Worm (Caenorhabditis elegans) whole organism, L4 larva: ENCODE results near the gene R11G1.2.
A peak's percentile ranks its signal among the peaks of the same experiment; 100 is the strongest.

Experiments used
- D1046.2 ChIP-seq: fragments of 200-800 bp; sonication (Bioruptor generic); IDR thresholded peaks from 2 replicates; pipeline ENCODE4 v1.3.6; 2022; ENCODE audit warnings: missing genetic modification characterization, missing compliant biosample characterization
- F10B5.3 ChIP-seq: sonication (generic microtip); optimal IDR thresholded peaks from 2 replicates; lab custom pipeline; 2016; ENCODE audit warnings: mild to moderate bottlenecking, missing genetic modification characterization, missing compliant biosample characterization
- F37D6.2 ChIP-seq: sonication (generic microtip); optimal IDR thresholded peaks from 2 replicates; lab custom pipeline; 2016; ENCODE audit warnings: mild to moderate bottlenecking, missing genetic modification characterization, missing compliant biosample characterization
- F49E8.2 ChIP-seq: sonication (generic microtip); optimal IDR thresholded peaks from 2 replicates; lab custom pipeline; 2016; ENCODE audit warnings: missing compliant biosample characterization, mild to moderate bottlenecking, missing genetic modification characterization, borderline replicate concordance
- T26A8.4 ChIP-seq: fragments of 200-800 bp; sonication (Bioruptor generic); IDR thresholded peaks from 2 replicates; pipeline ENCODE4 v1.3.6; 2022; ENCODE audit warnings: missing genetic modification characterization, missing compliant biosample characterization
- Y105C5A.15 ChIP-seq: fragments of 200-800 bp; sonication (Bioruptor generic); IDR thresholded peaks from 2 replicates; pipeline ENCODE4 v1.3.6; 2022; ENCODE audit warnings: missing genetic modification characterization, missing compliant biosample characterization
- Y48G9A.11 ChIP-seq: fragments of 200-800 bp; sonication (Bioruptor generic); IDR thresholded peaks from 2 replicates; pipeline ENCODE4 v1.3.6; 2022; ENCODE audit warnings: missing genetic modification reagents, missing genetic modification characterization, missing compliant biosample characterization
- Y5F2A.4 ChIP-seq: fragments of 200-800 bp; sonication (Bioruptor generic); optimal IDR thresholded peaks from 2 replicates; lab custom pipeline; 2018; ENCODE audit warnings: mild to moderate bottlenecking, missing genetic modification characterization, missing compliant biosample characterization
- ZK546.5 ChIP-seq, 2 experiments: sonication (generic microtip); optimal IDR thresholded peaks; 2 replicates each; lab custom pipeline; 2017; ENCODE audit warnings: missing biosample characterization in 2 of 2, missing genetic modification characterization in 2 of 2
- attf-4 ChIP-seq: sonication (generic microtip); optimal IDR thresholded peaks from 3 replicates; lab custom pipeline; 2017; ENCODE audit warnings: missing biosample characterization, missing genetic modification characterization
- ceh-20 ChIP-seq: fragments of 200-800 bp; sonication (Bioruptor generic); IDR thresholded peaks from 2 replicates; pipeline ENCODE4 v1.3.6; 2022; ENCODE audit warnings: missing genetic modification reagents, missing genetic modification characterization, missing compliant biosample characterization
- ceh-28 ChIP-seq: fragments of 150-350 bp; optimal IDR thresholded peaks from 2 replicates; lab custom pipeline; 2014; ENCODE audit warnings: missing biosample characterization, missing genetic modification reagents, missing genetic modification characterization
- ceh-32 ChIP-seq: sonication (generic microtip); optimal IDR thresholded peaks from 2 replicates; lab custom pipeline; 2016; ENCODE audit warnings: mild to moderate bottlenecking, missing genetic modification characterization, missing compliant biosample characterization; ENCODE audit not compliant: poor library complexity
- daf-12 ChIP-seq: fragments of 150-350 bp; optimal IDR thresholded peaks from 2 replicates; lab custom pipeline; 2014; ENCODE audit warnings: missing biosample characterization, missing genetic modification reagents, missing genetic modification characterization
- daf-16 ChIP-seq, 3 experiments: sonication (generic microtip); optimal IDR thresholded peaks; 2 replicates each; lab custom pipeline; 2016 to 2017; ENCODE audit warnings: missing genetic modification characterization in 3 of 3, missing genetic modification reagents in 3 of 3, mild to moderate bottlenecking in 2 of 3, missing compliant biosample characterization in 2 of 3, missing biosample characterization in 1 of 3, moderate library complexity in 1 of 3
- dmd-8 ChIP-seq: fragments of 200-800 bp; sonication (Bioruptor generic); IDR thresholded peaks from 2 replicates; pipeline ENCODE4 v1.3.6; 2022; ENCODE audit warnings: missing genetic modification characterization, missing compliant biosample characterization
- dmd-9 ChIP-seq: fragments of 200-800 bp; sonication (Bioruptor generic); IDR thresholded peaks from 2 replicates; pipeline ENCODE4 v1.3.6; 2022; ENCODE audit warnings: missing genetic modification reagents, missing genetic modification characterization, missing compliant biosample characterization
- duxl-1 ChIP-seq: sonication (generic microtip); optimal IDR thresholded peaks from 2 replicates; lab custom pipeline; 2016; ENCODE audit warnings: mild to moderate bottlenecking, missing genetic modification characterization, moderate library complexity, missing compliant biosample characterization; ENCODE audit not compliant: poor library complexity
- dve-1 ChIP-seq: sonication (generic microtip); optimal IDR thresholded peaks from 2 replicates; lab custom pipeline; 2017; ENCODE audit warnings: antibody characterized with exemption, mild to moderate bottlenecking, missing genetic modification characterization, missing compliant biosample characterization; ENCODE audit not compliant: insufficient read depth
- egl-27 ChIP-seq: sonication (generic microtip); optimal IDR thresholded peaks from 3 replicates; lab custom pipeline; 2017; ENCODE audit warnings: missing biosample characterization, missing genetic modification reagents, missing genetic modification characterization
- gei-8 ChIP-seq: fragments of 200-800 bp; sonication (Bioruptor generic); optimal IDR thresholded peaks from 2 replicates; lab custom pipeline; 2018; ENCODE audit warnings: mild to moderate bottlenecking, missing genetic modification characterization, missing compliant biosample characterization
- jun-1 ChIP-seq: fragments of 150-350 bp; optimal IDR thresholded peaks from 2 replicates; lab custom pipeline; 2014; ENCODE audit warnings: missing biosample characterization, missing genetic modification reagents, missing genetic modification characterization
- lim-7 ChIP-seq: fragments of 200-800 bp; sonication (Bioruptor generic); IDR thresholded peaks from 2 replicates; pipeline ENCODE4 v1.3.6; 2022; ENCODE audit warnings: missing genetic modification characterization, missing compliant biosample characterization
- lin-29 ChIP-seq: fragments of 200-800 bp; sonication (Bioruptor generic); IDR thresholded peaks from 2 replicates; pipeline ENCODE4 v1.3.6; 2022; ENCODE audit warnings: missing genetic modification reagents, missing genetic modification characterization, missing compliant biosample characterization
- lin-38 ChIP-seq: fragments of 200-800 bp; sonication (Bioruptor generic); IDR thresholded peaks from 2 replicates; pipeline ENCODE4 v1.3.6; 2022; ENCODE audit warnings: missing genetic modification reagents, missing genetic modification characterization, missing compliant biosample characterization
- lin-39 ChIP-seq: fragments of 150-350 bp; optimal IDR thresholded peaks from 2 replicates; lab custom pipeline; 2014; ENCODE audit warnings: missing biosample characterization, missing genetic modification reagents, missing genetic modification characterization
- madf-5 ChIP-seq, 2 experiments: fragments of 200-800 bp; sonication (Bioruptor generic); IDR thresholded peaks; 2 replicates each; pipeline ENCODE4 v1.3.6; 2022; ENCODE audit warnings: missing compliant biosample characterization in 2 of 2, missing genetic modification characterization in 2 of 2
- mep-1 ChIP-seq: fragments of 150-350 bp; sonication (generic microtip); optimal IDR thresholded peaks from 3 replicates; lab custom pipeline; 2014; ENCODE audit warnings: missing biosample characterization, missing genetic modification characterization
- mxl-2 ChIP-seq: fragments of 200-800 bp; sonication (Bioruptor generic); conservative IDR thresholded peaks from 2 replicates; pipeline ENCODE4 v1.3.6; 2022; ENCODE audit warnings: missing genetic modification reagents, missing genetic modification characterization, missing compliant biosample characterization
- nhr-41 ChIP-seq: fragments of 200-800 bp; sonication (Bioruptor generic); IDR thresholded peaks from 2 replicates; pipeline ENCODE4 v1.3.6; 2022; ENCODE audit warnings: missing genetic modification reagents, missing genetic modification characterization, missing compliant biosample characterization
- nhr-42 ChIP-seq: fragments of 200-800 bp; sonication (Bioruptor generic); IDR thresholded peaks from 2 replicates; pipeline ENCODE4 v1.3.6; 2022; ENCODE audit warnings: missing genetic modification characterization, missing compliant biosample characterization
- nhr-48 ChIP-seq: sonication (generic microtip); optimal IDR thresholded peaks from 2 replicates; lab custom pipeline; 2016; ENCODE audit warnings: mild to moderate bottlenecking, missing genetic modification characterization, missing compliant biosample characterization
- nhr-6 ChIP-seq: fragments of 150-350 bp; optimal IDR thresholded peaks from 2 replicates; lab custom pipeline; 2014; ENCODE audit warnings: missing biosample characterization, missing genetic modification characterization
- nhr-76 ChIP-seq: fragments of 150-350 bp; optimal IDR thresholded peaks from 2 replicates; lab custom pipeline; 2014; ENCODE audit warnings: missing biosample characterization, missing genetic modification characterization
- nhr-77 ChIP-seq: fragments of 150-350 bp; optimal IDR thresholded peaks from 2 replicates; lab custom pipeline; 2014; ENCODE audit warnings: missing biosample characterization, missing genetic modification characterization
- php-3 ChIP-seq: fragments of 200-800 bp; sonication (Bioruptor generic); IDR thresholded peaks from 2 replicates; pipeline ENCODE4 v1.3.6; 2022; ENCODE audit warnings: missing genetic modification reagents, missing genetic modification characterization, missing compliant biosample characterization
- pqm-1 ChIP-seq: sonication (generic microtip); optimal IDR thresholded peaks from 2 replicates; lab custom pipeline; 2017; ENCODE audit warnings: missing biosample characterization, missing genetic modification characterization
- rbr-2 ChIP-seq: sonication (generic microtip); optimal IDR thresholded peaks from 2 replicates; lab custom pipeline; 2016; ENCODE audit warnings: missing genotype, missing genetic modification characterization, missing compliant biosample characterization
- saeg-2 ChIP-seq: fragments of 200-800 bp; sonication (Bioruptor generic); IDR thresholded peaks from 2 replicates; pipeline ENCODE4 v1.3.6; 2022; ENCODE audit warnings: missing genetic modification reagents, missing genetic modification characterization, missing compliant biosample characterization
- sdz-12 ChIP-seq: fragments of 200-800 bp; sonication (Bioruptor generic); optimal IDR thresholded peaks from 2 replicates; lab custom pipeline; 2018; ENCODE audit warnings: mild to moderate bottlenecking, missing genetic modification characterization, missing compliant biosample characterization
- set-16 ChIP-seq: fragments of 200-800 bp; sonication (Bioruptor generic); IDR thresholded peaks from 2 replicates; pipeline ENCODE4 v1.3.6; 2022; ENCODE audit warnings: missing genetic modification reagents, missing genetic modification characterization, missing compliant biosample characterization
- snpc-1.2 ChIP-seq: fragments of 200-800 bp; sonication (Bioruptor generic); IDR thresholded peaks from 2 replicates; pipeline ENCODE4 v1.3.6; 2022; ENCODE audit warnings: missing genetic modification reagents, missing genetic modification characterization, missing compliant biosample characterization
- snpc-4 ChIP-seq: fragments of 150-350 bp; optimal IDR thresholded peaks from 2 replicates; lab custom pipeline; 2014; ENCODE audit warnings: missing biosample characterization, missing genetic modification characterization
- spr-3 ChIP-seq: fragments of 200-800 bp; sonication (Bioruptor generic); optimal IDR thresholded peaks from 2 replicates; lab custom pipeline; 2018; ENCODE audit warnings: mild to moderate bottlenecking, missing genetic modification characterization, missing compliant biosample characterization
- tag-97 ChIP-seq: fragments of 200-800 bp; sonication (Bioruptor generic); IDR thresholded peaks from 2 replicates; pipeline ENCODE4 v1.3.6; 2022; ENCODE audit warnings: missing genetic modification characterization, missing compliant biosample characterization
- unc-130 ChIP-seq: sonication (generic microtip); optimal IDR thresholded peaks from 2 replicates; lab custom pipeline; 2016; ENCODE audit warnings: missing genetic modification reagents, missing genetic modification characterization, missing compliant biosample characterization
- unc-62 ChIP-seq, 3 experiments: fragments of 150-350 bp in 1 of 3; sonication (generic microtip); optimal IDR thresholded peaks in 2 of 3; peaks in 1 of 3; 1 replicate in 1 of 3; 2 replicates in 2 of 3; lab custom pipeline; 2014 to 2017; ENCODE audit warnings: missing biosample characterization in 3 of 3, missing genetic modification characterization in 3 of 3, missing genetic modification reagents in 3 of 3, missing genotype in 1 of 3
- zfp-3 ChIP-seq: fragments of 200-800 bp; sonication (Bioruptor generic); conservative IDR thresholded peaks from 2 replicates; pipeline ENCODE4 v1.3.6; 2022; ENCODE audit warnings: missing genetic modification reagents, missing genetic modification characterization, missing compliant biosample characterization
- zip-11 ChIP-seq: fragments of 200-800 bp; sonication (Bioruptor generic); IDR thresholded peaks from 2 replicates; pipeline ENCODE4 v1.3.6; 2022; ENCODE audit warnings: missing genetic modification characterization, missing compliant biosample characterization
- ztf-7 ChIP-seq: fragments of 150-350 bp; optimal IDR thresholded peaks from 2 replicates; lab custom pipeline; 2014; ENCODE audit warnings: missing biosample characterization, missing genetic modification characterization

R11G1.2 gene

DNA sequence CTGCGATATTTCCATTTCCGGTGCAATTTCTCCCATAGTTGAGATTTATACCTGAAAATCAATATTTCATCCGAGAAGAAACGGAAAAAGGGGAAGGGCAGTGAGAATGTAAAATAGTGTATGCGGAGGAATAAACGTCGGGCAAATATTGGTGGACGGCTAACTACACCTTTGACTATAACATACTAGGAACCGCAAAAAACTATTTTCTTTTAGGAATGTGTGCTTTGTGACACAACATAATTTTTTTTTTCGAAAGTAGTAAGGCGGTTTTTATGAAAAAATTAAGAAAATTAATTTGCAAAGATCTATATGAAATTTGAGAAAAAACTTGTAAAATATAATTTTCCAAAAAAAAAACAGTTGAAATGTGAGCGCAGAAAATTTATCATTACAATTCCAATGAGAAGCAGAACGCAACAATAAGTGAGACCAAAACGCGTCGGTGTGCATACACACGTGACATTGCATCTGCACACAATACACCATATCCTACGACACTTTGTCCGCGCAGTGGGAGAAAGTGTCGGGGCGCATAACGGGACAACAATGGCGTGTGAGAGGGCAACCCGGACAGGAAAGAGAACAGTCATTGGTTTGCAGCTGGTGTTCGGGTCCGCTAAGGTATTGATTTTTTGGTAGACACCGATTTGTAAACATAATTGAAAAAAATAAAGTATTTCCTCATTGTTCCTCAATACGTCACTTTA, at the start of gene R11G1.2, which contains the start of gene sax-1:
R11G1.2 (plus strand) TSS at position 515 of the 710 bp plus-strand sequence.
sax-1 (minus strand) TSS at position 51 of the 710 bp plus-strand sequence.
- TF ChIP-seq saeg-2 (GFP tag; lab: Robert Waterston, UW), result no peak
- TF ChIP-seq lin-38 (GFP tag; lab: Robert Waterston, UW), result no peak
- no peak for TF ChIP-seq daf-16 (GFP tag; optimal IDR thresholded peaks at IDR 0.05; lab: Kevin White, UChicago)
- TF ChIP-seq daf-16 (tag; optimal IDR thresholded peaks at IDR 0.05; lab: Kevin White, UChicago), result no peak
- no peak for TF ChIP-seq egl-27
- no peak for TF ChIP-seq ceh-32 (tag; lab: Kevin White, UChicago)
- TF ChIP-seq F49E8.2, result no peak
- TF ChIP-seq nhr-76 (tag; lab: Kevin White, UChicago), result no peak
- no peak for TF ChIP-seq pqm-1 (tag; lab: Kevin White, UChicago)
- TF ChIP-seq lin-39 (tag; lab: Kevin White, UChicago), result no peak
- no peak for TF ChIP-seq daf-12 (tag; lab: Kevin White, UChicago)
- TF ChIP-seq nhr-41 (GFP tag; lab: Robert Waterston, UW), result no peak
- no peak for TF ChIP-seq zip-11 (GFP tag; lab: Robert Waterston, UW)
- no peak for TF ChIP-seq D1046.2 (GFP tag; lab: Robert Waterston, UW)
- TF ChIP-seq Y48G9A.11 (GFP tag; lab: Robert Waterston, UW), result no peak
- no peak for TF ChIP-seq F37D6.2 (tag; lab: Kevin White, UChicago)
- no peak for TF ChIP-seq jun-1 (tag; lab: Kevin White, UChicago)
- TF ChIP-seq ztf-7 (tag; lab: Kevin White, UChicago), result peak; percentile 56
- TF ChIP-seq lim-7, result no peak
- TF ChIP-seq ZK546.5 (tag; optimal IDR thresholded peaks at IDR 0.05; lab: Kevin White, UChicago), result no peak
- no peak for TF ChIP-seq lin-29
- TF ChIP-seq nhr-6 (tag; lab: Kevin White, UChicago), result peak; percentile 34
- TF ChIP-seq madf-5 (GFP tag; IDR thresholded peaks at IDR 0.05; lab: Robert Waterston, UW), result no peak
- TF ChIP-seq dmd-9 (GFP tag; lab: Robert Waterston, UW), result no peak
- TF ChIP-seq duxl-1, result no peak
- TF ChIP-seq snpc-4, result no peak
- TF ChIP-seq ceh-20 (GFP tag; lab: Robert Waterston, UW), result no peak
- TF ChIP-seq rbr-2 (tag; lab: Kevin White, UChicago), result peak; percentile 64
- TF ChIP-seq unc-62 (GFP tag; optimal IDR thresholded peaks at IDR 0.05 in 1 of 2; lab: Kevin White, UChicago), result peak in 1 of 2 experiments; percentile 35
- TF ChIP-seq unc-62 (tag; optimal IDR thresholded peaks at IDR 0.05; lab: Kevin White, UChicago), result no peak
- no peak for TF ChIP-seq snpc-1.2 (GFP tag; lab: Robert Waterston, UW)
- peak; percentile 43; the same call in 1 of the 2 replicates for TF ChIP-seq T26A8.4
- no peak for TF ChIP-seq Y5F2A.4 (GFP tag; lab: Kevin White, UChicago)
- no peak for TF ChIP-seq attf-4 (tag; lab: Kevin White, UChicago)
- no peak for TF ChIP-seq php-3 (GFP tag; lab: Robert Waterston, UW)
- no peak for TF ChIP-seq Y105C5A.15 (GFP tag; lab: Robert Waterston, UW)
- TF ChIP-seq nhr-48 (tag; lab: Kevin White, UChicago), result peak; percentile 29
- no peak for TF ChIP-seq spr-3 (GFP tag; lab: Kevin White, UChicago)
- TF ChIP-seq ceh-28 (tag; lab: Kevin White, UChicago), result no peak
- TF ChIP-seq dve-1 (tag; lab: Kevin White, UChicago), result peak; percentile 56
- TF ChIP-seq mxl-2, result no peak
- TF ChIP-seq nhr-77 (tag; lab: Kevin White, UChicago), result no peak
- no peak for TF ChIP-seq nhr-42
- peak; percentile 77 for TF ChIP-seq mep-1 (tag; lab: Kevin White, UChicago)
- no peak for TF ChIP-seq sdz-12 (GFP tag; lab: Kevin White, UChicago)
- TF ChIP-seq zfp-3 (GFP tag; lab: Robert Waterston, UW), result no peak
- no peak for TF ChIP-seq gei-8
- no peak for TF ChIP-seq unc-130 (GFP tag; lab: Kevin White, UChicago)
- TF ChIP-seq set-16 (GFP tag; lab: Robert Waterston, UW), result no peak
- TF ChIP-seq tag-97 (GFP tag; lab: Robert Waterston, UW), result no peak
- TF ChIP-seq F10B5.3 (tag; lab: Kevin White, UChicago), result no peak
- no peak for TF ChIP-seq dmd-8
